Fruit fly (Drosophila melanogaster) whole organism, embryonic: ENCODE results near the gene lwr.

ENCODE experiments used
- CG14441 ChIP-seq: fragments of 200-800 bp; sonication (Bioruptor generic); IDR thresholded peaks from 2 replicates; pipeline ENCODE4 v1.3.6; 2022; ENCODE audit warnings: missing biosample characterization, missing genetic modification characterization
- CG14667 ChIP-seq: fragments of 200-800 bp; sonication (Bioruptor generic); IDR thresholded peaks from 2 replicates; pipeline ENCODE4 v1.3.6; 2022; ENCODE audit warnings: missing biosample characterization, missing genetic modification characterization
- CG4820 ChIP-seq: fragments of 200-800 bp; sonication (Bioruptor generic); optimal IDR thresholded peaks from 3 replicates; lab custom pipeline; 2016; ENCODE audit warnings: missing biosample characterization, missing genetic modification characterization
- CTCF ChIP-seq: fragments of 200-800 bp; sonication (Bioruptor generic); optimal IDR thresholded peaks from 2 replicates; lab custom pipeline; 2017; ENCODE audit warnings: missing biosample characterization, mild to moderate bottlenecking, missing genetic modification characterization, moderate library complexity
- Dll ChIP-seq: fragments of 200-800 bp; sonication (Bioruptor generic); IDR thresholded peaks from 4 replicates; pipeline ENCODE4 v1.3.6; 2022; ENCODE audit warnings: missing biosample characterization, missing genetic modification characterization; ENCODE audit not compliant: partially characterized antibody
- Fer2 ChIP-seq: fragments of 200-800 bp; sonication (Bioruptor generic); optimal IDR thresholded peaks from 2 replicates; lab custom pipeline; 2018; ENCODE audit warnings: missing biosample characterization, mild to moderate bottlenecking, missing genetic modification characterization, moderate library complexity
- Hand ChIP-seq: fragments of 200-800 bp; sonication (Bioruptor generic); optimal IDR thresholded peaks from 2 replicates; lab custom pipeline; 2017; ENCODE audit warnings: mild to moderate bottlenecking, missing biosample characterization, missing genetic modification reagents, missing genetic modification characterization
- Mad ChIP-seq: fragments of 200-800 bp; sonication (Bioruptor generic); optimal IDR thresholded peaks from 2 replicates; lab custom pipeline; 2016; ENCODE audit warnings: missing biosample characterization, missing genetic modification characterization
- ab ChIP-seq: fragments of 200-800 bp; sonication (Bioruptor generic); optimal IDR thresholded peaks from 2 replicates; lab custom pipeline; 2016; ENCODE audit warnings: missing biosample characterization, missing genetic modification characterization
- emc ChIP-seq: fragments of 200-800 bp; sonication (Bioruptor generic); optimal IDR thresholded peaks from 2 replicates; lab custom pipeline; 2016; ENCODE audit warnings: missing biosample characterization, missing genetic modification characterization
- fd102C ChIP-seq: fragments of 200-800 bp; sonication (Bioruptor generic); optimal IDR thresholded peaks from 2 replicates; lab custom pipeline; 2018; ENCODE audit warnings: missing biosample characterization, mild to moderate bottlenecking, missing genetic modification characterization, moderate library complexity
- scrt ChIP-seq: fragments of 200-800 bp; sonication (Bioruptor generic); optimal IDR thresholded peaks from 2 replicates; lab custom pipeline; 2018; ENCODE audit warnings: missing biosample characterization, mild to moderate bottlenecking, missing genetic modification characterization, moderate library complexity
- tll ChIP-seq, 2 experiments: fragments of 200-800 bp in 1 of 2; fragments of >200 bp in 1 of 2; sonication (Bioruptor generic) in 1 of 2; optimal IDR thresholded peaks; 2 replicates each; lab custom pipeline; 2017 to 2019; ENCODE audit warnings: missing biosample characterization in 2 of 2, missing genetic modification characterization in 2 of 2, mild to moderate bottlenecking in 1 of 2, moderate library complexity in 1 of 2

dm6 chr2L:497657-498473 is 44.5 kb downstream of the lwr start:
- TF ChIP-seq emc (GFP tag; lab: Kevin White, UChicago) = no peak
- no peak for TF ChIP-seq ab
- no peak for TF ChIP-seq CG14441 (GFP tag; lab: Robert Waterston, UW)
- TF ChIP-seq Hand (GFP tag; lab: Kevin White, UChicago) = no peak
- TF ChIP-seq tll (GFP tag; optimal IDR thresholded peaks at IDR 0.05; lab: Kevin White, UChicago) = no peak
- no peak for TF ChIP-seq scrt
- no peak for TF ChIP-seq Dll
- no peak for TF ChIP-seq CTCF
- no peak for TF ChIP-seq CG14667 (GFP tag; lab: Robert Waterston, UW)
- no peak for TF ChIP-seq CG4820
- no peak for TF ChIP-seq fd102C (GFP tag; lab: Kevin White, UChicago)
- TF ChIP-seq Mad (GFP tag; lab: Kevin White, UChicago) = peak; percentile 13
- TF ChIP-seq Fer2 = no peak
